Worm (Caenorhabditis elegans): ENCODE data around the gene srbc-16.

Gene srbc-16

ce11 chrV:2225130-2225529 is 43.3 kb downstream of the srbc-16 start, which contains the start of gene nhr-103:
TSS of gene nhr-103 (plus strand) at chrV:2225430.
- TF ChIP-seq nhr-12 (tag; optimal IDR thresholded peaks at IDR 0.05), result no peak

ce11 chrV:2226903-2227302 is 45.1 kb downstream of the srbc-16 start, which contains the start of gene nhr-18:
TSS of gene nhr-18 (plus strand) at chrV:2227203.
- TF ChIP-seq hlh-1 (tag; optimal IDR thresholded peaks at IDR 0.05) (no peak), unc-120 (tag; optimal IDR thresholded peaks at IDR 0.05; ENCODE audit: poor library complexity, severe bottlenecking) (no peak)

- TF ChIP-seq ztf-11 (tag; optimal IDR thresholded peaks at IDR 0.05) (no peak), M03D4.4 (tag; optimal IDR thresholded peaks at IDR 0.05) (no peak), lin-13 (tag; optimal IDR thresholded peaks at IDR 0.05) (no peak), lsy-2 (tag; optimal IDR thresholded peaks at IDR 0.05) (no peak), nhr-12 (tag; optimal IDR thresholded peaks at IDR 0.05) (no peak), bed-3 (GFP tag; optimal IDR thresholded peaks at IDR 0.05) (no peak), unc-62 (GFP tag; optimal IDR thresholded peaks at IDR 0.05) (no peak), flh-1 (GFP tag; optimal IDR thresholded peaks at IDR 0.05) (no peak), nhr-237 (tag; optimal IDR thresholded peaks at IDR 0.05) (no peak), ceh-83 (GFP tag; optimal IDR thresholded peaks at IDR 0.05) (no peak), elt-3 (tag; optimal IDR thresholded peaks at IDR 0.05) (no peak), sptf-1 (tag; optimal IDR thresholded peaks at IDR 0.05) (no peak), nhr-76 (tag; optimal IDR thresholded peaks at IDR 0.05) (no peak), tbx-8 (GFP tag; optimal IDR thresholded peaks at IDR 0.05) (no peak), hlh-1 (tag; optimal IDR thresholded peaks at IDR 0.05) (no peak), ces-1 (GFP tag; optimal IDR thresholded peaks at IDR 0.05) (no peak), unc-120 (tag; optimal IDR thresholded peaks at IDR 0.05; ENCODE audit: poor library complexity, severe bottlenecking) (no peak), ham-2 (GFP tag; optimal IDR thresholded peaks at IDR 0.05) (no peak), mls-2 (tag; optimal IDR thresholded peaks at IDR 0.05) (no peak)
These were observed 46.9 kb downstream of the srbc-16 start, which contains the start of gene nhr-126 for ce11 chrV:2228781-2229180. TSS of gene nhr-126 (plus strand) at chrV:2229081.

ce11 chrV:2230912-2231311 is 49.1 kb downstream of the srbc-16 start, which contains the start of gene nhr-134:
TSS of gene nhr-134 (plus strand) at chrV:2231223.
- no peak for TF ChIP-seq nhr-12 (tag; optimal IDR thresholded peaks at IDR 0.05)
